Fruit fly (Drosophila melanogaster): Measurements from ENCODE around the gene CG15478.
A peak's percentile ranks its signal among the peaks of the same experiment; 100 is the strongest.

The CG15478 gene

DNA sequence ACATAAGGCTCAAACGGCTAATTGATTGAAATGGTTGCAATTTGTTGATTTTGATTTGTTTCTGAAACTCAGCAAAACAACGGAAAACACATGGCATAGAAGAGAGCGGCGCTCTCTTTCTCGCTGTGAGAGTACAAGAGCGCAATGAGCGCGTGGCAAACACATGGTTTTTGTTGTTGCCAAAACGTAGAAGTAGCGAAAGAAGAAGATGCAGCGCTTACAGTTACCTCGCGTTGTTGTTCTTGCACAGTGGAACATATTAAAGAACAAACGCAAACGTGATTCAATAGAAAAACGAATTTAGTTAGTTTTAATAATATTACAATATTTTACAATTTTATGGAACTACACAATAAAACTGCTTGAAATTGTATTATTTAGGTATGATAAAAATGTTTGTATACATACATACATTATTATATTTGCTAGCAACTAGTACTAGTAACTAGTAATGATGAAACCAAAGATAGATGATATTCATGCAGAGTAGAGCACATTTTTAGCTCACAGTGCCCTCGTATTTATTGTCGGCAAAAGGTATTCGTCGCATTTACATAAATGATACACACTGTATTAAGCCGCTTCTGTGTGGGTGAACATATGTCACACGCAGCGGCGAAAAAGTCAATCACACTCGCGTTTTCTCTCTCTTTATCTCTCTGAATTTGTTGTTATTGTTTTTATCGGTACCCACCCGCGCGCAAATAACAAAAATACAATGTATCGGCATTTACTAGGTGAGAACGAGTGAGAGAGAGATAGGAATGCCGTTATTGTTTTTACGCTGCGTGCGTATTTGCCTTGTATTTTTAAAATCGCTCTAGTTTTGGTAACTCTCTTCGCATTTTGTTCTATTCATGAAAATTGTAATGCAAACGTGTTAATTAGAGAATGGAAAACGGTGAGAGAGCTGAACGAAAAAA lies 12.3 kb downstream of the CG15478 start (continued):
- TF ChIP-seq CG13894 (tag; optimal IDR thresholded peaks at IDR 0.05): peak; percentile 90
- peak; percentile 81 for TF ChIP-seq CG12071 (GFP tag; optimal IDR thresholded peaks at IDR 0.05)
- peak; percentile 90 for TF ChIP-seq CG8290 (GFP tag; optimal IDR thresholded peaks at IDR 0.05)
- peak; percentile 57 to 85 for TF ChIP-seq CG8290 (tag; optimal IDR thresholded peaks at IDR 0.05)
- TF ChIP-seq kni (GFP tag; optimal IDR thresholded peaks at IDR 0.05): peak; percentile 55
- TF ChIP-seq CG4424 (GFP tag; optimal IDR thresholded peaks at IDR 0.05): peak; percentile 93
- peak; percentile 47 for TF ChIP-seq Hey (tag; optimal IDR thresholded peaks at IDR 0.05)
- peak; percentile 15 for TF ChIP-seq pros (GFP tag; optimal IDR thresholded peaks at IDR 0.05)
- TF ChIP-seq zfh1 (GFP tag; IDR thresholded peaks at IDR 0.05): peak; percentile 87
- TF ChIP-seq CG11398 (GFP tag; optimal IDR thresholded peaks at IDR 0.05): peak; percentile 0
- peak; percentile 52; the same call in 1 of the 2 replicates for TF ChIP-seq CG11696 (GFP tag; IDR thresholded peaks at IDR 0.05)
- TF ChIP-seq mirr (GFP tag; optimal IDR thresholded peaks at IDR 0.05): peak; percentile 68
- no peak for TF ChIP-seq CG14860 (GFP tag; IDR thresholded peaks at IDR 0.05; ENCODE audit: partially characterized antibody)
- peak; percentile 48; the same call in 1 of the 2 replicates for TF ChIP-seq Nf-YA (GFP tag; IDR thresholded peaks at IDR 0.05)
- TF ChIP-seq lbe (GFP tag; optimal IDR thresholded peaks at IDR 0.05): peak; percentile 87
- TF ChIP-seq unc-4 (GFP tag; IDR thresholded peaks at IDR 0.05; ENCODE audit: partially characterized antibody): no peak
- TF ChIP-seq CG4617 (GFP tag; optimal IDR thresholded peaks at IDR 0.05; ENCODE audit: borderline replicate concordance): peak; percentile 73
- TF ChIP-seq ERR (GFP tag; optimal IDR thresholded peaks at IDR 0.05): peak; percentile 45
- TF ChIP-seq CG9609 (GFP tag; optimal IDR thresholded peaks at IDR 0.05): peak; percentile 80
- no peak for TF ChIP-seq bbx (GFP tag; IDR thresholded peaks at IDR 0.05; ENCODE audit: partially characterized antibody)
- peak; percentile 10 for TF ChIP-seq BEAF-32 (GFP tag; optimal IDR thresholded peaks at IDR 0.05)
- TF ChIP-seq org-1 (GFP tag; optimal IDR thresholded peaks at IDR 0.05): peak; percentile 95
- peak; percentile 60 for TF ChIP-seq disco-r (GFP tag; optimal IDR thresholded peaks at IDR 0.05)
- peak; percentile 24 for TF ChIP-seq CG9797 (GFP tag; optimal IDR thresholded peaks at IDR 0.05)
- peak; percentile 91 for TF ChIP-seq CG6683 (GFP tag; optimal IDR thresholded peaks at IDR 0.05)
- peak; percentile 36; the same call in 1 of the 2 replicates for TF ChIP-seq gt (GFP tag; IDR thresholded peaks at IDR 0.05)
- TF ChIP-seq ems (GFP tag; optimal IDR thresholded peaks at IDR 0.05): peak; percentile 76
- no peak for TF ChIP-seq CG7963 (GFP tag; IDR thresholded peaks at IDR 0.05; ENCODE audit: partially characterized antibody)
- peak; percentile 93 for TF ChIP-seq CG1233 (GFP tag; optimal IDR thresholded peaks at IDR 0.05)
- TF ChIP-seq CG31224 (GFP tag; IDR thresholded peaks at IDR 0.05): peak; percentile 78
- peak; percentile 90 for TF ChIP-seq lmd (GFP tag; IDR thresholded peaks at IDR 0.05)
- peak; percentile 89 for TF ChIP-seq scrt (GFP tag; optimal IDR thresholded peaks at IDR 0.05)
- no peak for TF ChIP-seq usp (GFP tag; optimal IDR thresholded peaks at IDR 0.05)
- TF ChIP-seq unpg (GFP tag; optimal IDR thresholded peaks at IDR 0.05): peak; percentile 94
- TF ChIP-seq danr (GFP tag; IDR thresholded peaks at IDR 0.05): peak; percentile 78
- peak; percentile 92 for TF ChIP-seq CG6765 (GFP tag; optimal IDR thresholded peaks at IDR 0.05)
- TF ChIP-seq Atf3 (GFP tag; optimal IDR thresholded peaks at IDR 0.05): peak; percentile 63
- TF ChIP-seq CG30403 (GFP tag; optimal IDR thresholded peaks at IDR 0.05): peak; percentile 97
- TF ChIP-seq zfh2 (GFP tag; optimal IDR thresholded peaks at IDR 0.05): peak; percentile 84
- peak; percentile 96 for TF ChIP-seq HHEX (GFP tag; optimal IDR thresholded peaks at IDR 0.05)
- TF ChIP-seq sna (GFP tag; IDR thresholded peaks at IDR 0.05; ENCODE audit: partially characterized antibody): no peak
- TF ChIP-seq wek (GFP tag; optimal IDR thresholded peaks at IDR 0.05): peak; percentile 59
- TF ChIP-seq NK7.1 (GFP tag; optimal IDR thresholded peaks at IDR 0.05): peak; percentile 59
- TF ChIP-seq gsb (GFP tag; IDR thresholded peaks at IDR 0.05): peak; percentile 79
- peak; percentile 75 for TF ChIP-seq jumu (GFP tag; optimal IDR thresholded peaks at IDR 0.05)
- peak; percentile 86 for TF ChIP-seq esg (GFP tag; conservative IDR thresholded peaks at IDR 0.05)
- TF ChIP-seq CG3281 (GFP tag; optimal IDR thresholded peaks at IDR 0.05): peak; percentile 96
- TF ChIP-seq Hmx (GFP tag; optimal IDR thresholded peaks at IDR 0.05): peak; percentile 85

Measured in whole organism, embryonic.